Worm (Caenorhabditis elegans) whole organism, mixed stage, embryonic: Measurements from ENCODE around the gene str-31.

Experiments
- blmp-1 ChIP-seq: fragments of 150-350 bp; optimal IDR thresholded peaks from 2 replicates; lab custom pipeline; 2014; ENCODE audit warnings: missing biosample characterization, missing genetic modification characterization
- nhr-12 ChIP-seq: fragments of 150-350 bp; optimal IDR thresholded peaks from 2 replicates; lab custom pipeline; 2014; ENCODE audit warnings: missing biosample characterization, missing genetic modification characterization
- tbx-8 ChIP-seq: fragments of 200-800 bp; sonication (Bioruptor generic); optimal IDR thresholded peaks from 2 replicates; lab custom pipeline; 2018; ENCODE audit warnings: mild to moderate bottlenecking, missing genetic modification characterization, moderate library complexity, missing compliant biosample characterization
- unc-62 ChIP-seq: fragments of 150-350 bp; optimal IDR thresholded peaks from 2 replicates; lab custom pipeline; 2014; ENCODE audit warnings: missing biosample characterization, missing genetic modification reagents, missing genetic modification characterization
- ztf-11 ChIP-seq: fragments of 150-350 bp; optimal IDR thresholded peaks from 2 replicates; lab custom pipeline; 2014; ENCODE audit warnings: missing biosample characterization, missing genetic modification characterization

DNA sequence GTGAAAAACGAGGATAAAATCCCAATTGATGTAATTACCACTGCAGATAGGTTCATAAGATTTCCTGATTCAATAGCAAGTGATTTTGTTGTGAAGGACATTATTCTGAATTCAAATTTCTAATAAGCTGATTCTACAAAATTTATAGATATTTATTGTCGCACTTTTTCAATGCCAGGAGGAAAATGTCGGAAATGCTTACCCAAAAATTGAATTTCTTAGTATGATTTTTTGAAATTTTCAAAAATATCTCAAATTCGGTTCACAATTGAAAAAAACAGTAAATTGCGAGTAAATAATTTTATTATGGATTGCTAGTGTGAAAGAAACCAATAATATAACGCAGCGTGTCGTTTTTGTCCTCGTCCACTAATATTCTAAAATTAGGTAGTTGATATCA lies 15.5 kb downstream of the str-31 start, which contains the start of gene srbc-10:
- no peak for TF ChIP-seq nhr-12 (tag; lab: Kevin White, UChicago)
- TF ChIP-seq tbx-8 (GFP tag; lab: Kevin White, UChicago), result no peak
- no peak for TF ChIP-seq unc-62 (GFP tag; lab: Kevin White, UChicago)
- no peak for TF ChIP-seq blmp-1
- TF ChIP-seq ztf-11 (tag; lab: Kevin White, UChicago), result no peak
